Fruit fly (Drosophila melanogaster) Kc167 (cell line): ENCODE results near the gene CG10343.

Experiments
- Sin3A ChIP-seq: fragments of >200 bp; optimal IDR thresholded peaks from 2 replicates; lab custom pipeline; 2018; ENCODE audit warnings: missing external identifiers
- h ChIP-seq: fragments of >200 bp; optimal IDR thresholded peaks from 3 replicates; lab custom pipeline; 2018; ENCODE audit warnings: missing external identifiers
- psq ChIP-seq: fragments of >200 bp; optimal IDR thresholded peaks from 2 replicates; lab custom pipeline; 2017; ENCODE audit warnings: missing external identifiers

dm6 chr2L:18688646-18689296 lies 14.5 kb upstream of the CG10343 start, which contains the start of gene msl-1:
- TF ChIP-seq Sin3A (lab: Kevin White, UChicago): peak; percentile 23
- TF ChIP-seq psq: no peak
- TF ChIP-seq h (lab: Kevin White, UChicago): no peak
